Worm (Caenorhabditis elegans): Measurements from ENCODE around the gene grl-28.

Gene grl-28

DNA sequence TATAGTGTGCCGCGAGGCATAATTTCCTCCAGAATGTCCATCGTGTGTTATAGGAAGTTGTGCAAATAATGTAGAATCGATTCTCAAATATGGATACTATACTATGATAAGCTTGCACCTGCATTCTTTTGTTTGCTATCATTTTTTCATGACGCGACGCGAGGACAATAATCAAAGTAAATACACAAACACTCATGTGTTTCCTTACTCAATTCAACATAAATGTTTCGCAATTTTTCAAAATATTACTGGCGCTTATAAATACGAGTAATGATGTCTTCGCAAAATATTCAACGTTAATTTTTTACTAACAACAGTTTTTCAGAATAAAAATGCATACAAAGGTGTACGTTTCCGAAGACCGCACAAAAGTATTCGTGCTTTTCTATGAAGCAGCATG, 28.4 kb downstream of the grl-28 start, which contains the start of gene irg-1:
irg-1 (plus strand) TSS at position 326 of the 400 bp plus-strand sequence.
- TF ChIP-seq elt-2 (tag; optimal IDR thresholded peaks at IDR 0.05) (peak; percentile 37), nhr-28 (tag; optimal IDR thresholded peaks at IDR 0.05) (no peak)

DNA sequence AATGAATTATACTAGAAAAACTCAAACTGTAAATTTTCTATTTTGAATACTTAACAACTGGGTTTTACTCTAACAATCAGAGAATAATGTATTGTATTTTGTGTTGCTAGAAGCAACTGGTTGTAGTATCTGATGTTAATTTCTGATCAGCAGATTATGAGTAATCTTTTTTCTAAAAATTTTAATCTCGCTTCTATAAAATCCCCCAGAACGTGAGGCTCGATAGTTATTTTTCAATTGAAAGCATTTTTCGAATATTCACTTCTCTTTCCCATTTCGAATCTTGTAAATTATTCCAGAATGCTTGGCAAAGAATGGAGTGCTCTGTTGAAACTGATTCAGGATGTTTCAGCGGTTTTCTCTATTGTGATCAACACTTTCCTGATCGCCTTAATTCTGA, 33.8 kb downstream of the grl-28 start, which contains the start of gene str-227:
str-227 (plus strand) TSS at position 301 of the 400 bp plus-strand sequence.
- no peak for TF ChIP-seq unc-86 (tag; optimal IDR thresholded peaks at IDR 0.05)
- TF ChIP-seq ztf-11 (tag; optimal IDR thresholded peaks at IDR 0.05), result no peak
- TF ChIP-seq isw-1 (GFP tag; IDR thresholded peaks at IDR 0.05), result no peak
- no peak for TF ChIP-seq irx-1 (tag; optimal IDR thresholded peaks at IDR 0.05)
- TF ChIP-seq mep-1 (tag; optimal IDR thresholded peaks at IDR 0.05), result no peak
- no peak for TF ChIP-seq nhr-47 (tag; optimal IDR thresholded peaks at IDR 0.05)
- no peak for TF ChIP-seq C34B4.2 (tag; optimal IDR thresholded peaks at IDR 0.05)
- TF ChIP-seq nhr-90 (tag; optimal IDR thresholded peaks at IDR 0.05; ENCODE audit: poor library complexity), result no peak
- TF ChIP-seq elt-3 (tag; optimal IDR thresholded peaks at IDR 0.05), result no peak
- TF ChIP-seq nhr-85 (tag), result no peak
- TF ChIP-seq rnt-1 (tag; optimal IDR thresholded peaks at IDR 0.05), result no peak
- no peak for TF ChIP-seq nhr-28 (tag; optimal IDR thresholded peaks at IDR 0.05)
- no peak for TF ChIP-seq tlp-1 (tag; optimal IDR thresholded peaks at IDR 0.05)
- no peak for TF ChIP-seq lin-35 (GFP tag; optimal IDR thresholded peaks at IDR 0.05)
- TF ChIP-seq sup-37 (GFP tag; optimal IDR thresholded peaks at IDR 0.05), result no peak
- TF ChIP-seq skn-1 (tag; optimal IDR thresholded peaks at IDR 0.05), result no peak
- TF ChIP-seq nhr-20 (tag; optimal IDR thresholded peaks at IDR 0.05), result no peak

DNA sequence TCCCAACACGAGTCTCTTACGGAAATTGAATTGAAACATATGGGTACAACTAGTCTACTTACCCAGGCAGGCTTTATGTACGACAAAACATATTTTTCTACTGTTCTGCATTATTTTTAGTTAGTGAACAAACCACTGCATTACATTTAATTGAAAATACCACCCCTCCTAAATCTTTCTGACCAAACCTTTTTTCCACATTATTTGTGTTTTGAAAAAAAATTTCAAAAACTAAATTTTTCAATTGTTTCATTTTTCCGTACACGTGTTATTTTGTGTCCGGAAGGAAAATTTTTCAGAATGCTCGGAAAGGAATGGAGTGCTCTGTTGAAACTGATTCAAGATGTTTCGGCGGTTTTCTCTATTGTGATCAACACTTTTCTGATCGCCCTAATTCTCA, 39.3 kb downstream of the grl-28 start, which contains the start of gene str-226:
str-226 (plus strand) TSS at position 301 of the 400 bp plus-strand sequence.
- no peak for TF ChIP-seq fkh-8 (tag; optimal IDR thresholded peaks at IDR 0.05)
- TF ChIP-seq unc-62 (GFP tag; optimal IDR thresholded peaks at IDR 0.05), result no peak
- TF ChIP-seq pag-3 (tag; optimal IDR thresholded peaks at IDR 0.05; ENCODE audit: borderline replicate concordance, insufficient read depth), result no peak
- no peak for TF ChIP-seq irx-1 (tag; optimal IDR thresholded peaks at IDR 0.05)
- no peak for TF ChIP-seq zip-4 (GFP tag; optimal IDR thresholded peaks at IDR 0.05)
- TF ChIP-seq nhr-77 (tag; optimal IDR thresholded peaks at IDR 0.05), result no peak
- TF ChIP-seq unc-98 (GFP tag; IDR thresholded peaks at IDR 0.05), result no peak
- no peak for TF ChIP-seq alr-1 (tag; optimal IDR thresholded peaks at IDR 0.05; ENCODE audit: borderline replicate concordance)
- no peak for TF ChIP-seq ceh-82 (tag; optimal IDR thresholded peaks at IDR 0.05)
- TF ChIP-seq hlh-4 (tag; optimal IDR thresholded peaks at IDR 0.05), result no peak
- TF ChIP-seq lin-13 (GFP tag; optimal IDR thresholded peaks at IDR 0.05), result no peak
- TF ChIP-seq nhr-71 (tag; optimal IDR thresholded peaks at IDR 0.05), result no peak
- TF ChIP-seq lin-15B (tag; optimal IDR thresholded peaks at IDR 0.05), result no peak
- no peak for TF ChIP-seq ama-1 (optimal IDR thresholded peaks at IDR 0.05)
- no peak for TF ChIP-seq sox-4 (tag; optimal IDR thresholded peaks at IDR 0.05)
- no peak for TF ChIP-seq nhr-28 (tag; optimal IDR thresholded peaks at IDR 0.05)
- no peak for TF ChIP-seq hlh-17 (GFP tag; optimal IDR thresholded peaks at IDR 0.05; ENCODE audit: borderline replicate concordance)
- TF ChIP-seq nhr-12 (tag; optimal IDR thresholded peaks at IDR 0.05), result no peak
- no peak for TF ChIP-seq C34B4.2 (tag; optimal IDR thresholded peaks at IDR 0.05)
- no peak for TF ChIP-seq elt-2 (tag; optimal IDR thresholded peaks at IDR 0.05)

DNA sequence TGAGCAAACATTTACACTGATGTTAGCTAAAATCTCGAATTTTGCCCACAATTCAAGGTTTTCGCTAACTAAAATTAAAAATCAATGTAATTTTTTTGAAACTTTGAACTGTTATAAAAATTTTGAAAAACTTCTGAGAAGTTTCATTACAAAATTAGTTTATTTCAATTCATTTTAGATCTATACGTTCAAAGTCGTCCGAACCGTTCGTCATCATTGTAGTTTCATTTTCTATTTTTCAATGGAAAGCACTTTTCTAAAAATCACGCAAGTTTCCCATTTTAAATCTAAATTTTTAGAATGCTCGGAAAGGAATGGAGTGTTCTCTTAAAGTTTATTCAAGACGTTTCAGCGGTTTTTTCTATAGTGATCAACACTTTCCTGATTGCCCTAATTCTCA, 41.8 kb downstream of the grl-28 start, which contains the start of gene str-228:
str-228 (plus strand) TSS at position 301 of the 400 bp plus-strand sequence.
- TF ChIP-seq unc-86 (tag; optimal IDR thresholded peaks at IDR 0.05) (no peak), dsc-1 (tag; optimal IDR thresholded peaks at IDR 0.05) (no peak), sox-4 (tag; optimal IDR thresholded peaks at IDR 0.05) (no peak), zip-4 (GFP tag; optimal IDR thresholded peaks at IDR 0.05) (no peak), efl-1 (optimal IDR thresholded peaks at IDR 0.05) (no peak), efl-1 (GFP tag; optimal IDR thresholded peaks at IDR 0.05 in 1 of 2) (no peak), swsn-7 (tag; optimal IDR thresholded peaks at IDR 0.05) (no peak), nhr-47 (tag; optimal IDR thresholded peaks at IDR 0.05) (no peak), unc-62 (GFP tag; optimal IDR thresholded peaks at IDR 0.05) (no peak), pax-3 (tag; optimal IDR thresholded peaks at IDR 0.05) (no peak), ets-5 (GFP tag; IDR thresholded peaks at IDR 0.05) (no peak), nhr-71 (tag; optimal IDR thresholded peaks at IDR 0.05) (no peak), C04F5.9 (tag; optimal IDR thresholded peaks at IDR 0.05) (no peak), egl-27 (tag; optimal IDR thresholded peaks at IDR 0.05) (no peak), tbx-2 (tag; optimal IDR thresholded peaks at IDR 0.05) (no peak), unc-98 (GFP tag; IDR thresholded peaks at IDR 0.05) (no peak), ceh-82 (tag; optimal IDR thresholded peaks at IDR 0.05) (no peak), nhr-20 (tag; optimal IDR thresholded peaks at IDR 0.05) (no peak), lin-13 (GFP tag; optimal IDR thresholded peaks at IDR 0.05) (no peak), sptf-1 (tag; optimal IDR thresholded peaks at IDR 0.05) (no peak), mab-9 (GFP tag; IDR thresholded peaks at IDR 0.05) (no peak)
